Worm (Caenorhabditis elegans): ENCODE results near the gene scl-18.

ce11 chrIV:11735025-11735424, 19.2 kb downstream of the scl-18 start, which contains the start of gene K01A6.6:
- no peak for TF ChIP-seq nhr-10 (tag; optimal IDR thresholded peaks at IDR 0.05)
- no peak for TF ChIP-seq daf-12 (tag; optimal IDR thresholded peaks at IDR 0.05)
- no peak for TF ChIP-seq hmg-1.1 (GFP tag; IDR thresholded peaks at IDR 0.05)
- TF ChIP-seq nhr-237 (tag; optimal IDR thresholded peaks at IDR 0.05): no peak
- TF ChIP-seq nhr-48 (tag; optimal IDR thresholded peaks at IDR 0.05): no peak
- no peak for TF ChIP-seq nhr-111 (GFP tag; optimal IDR thresholded peaks at IDR 0.05)
- TF ChIP-seq ama-1 (optimal IDR thresholded peaks at IDR 0.05): no peak
- TF ChIP-seq hif-1 (tag; optimal IDR thresholded peaks at IDR 0.05): no peak
- no peak for TF ChIP-seq madf-5 (GFP tag; IDR thresholded peaks at IDR 0.05)
- peak; percentile 22 for TF ChIP-seq aha-1 (tag)

Data from whole organism, L4 larva.